Worm (Caenorhabditis elegans): ENCODE measurements around the gene E02C12.6.

Gene E02C12.6

DNA sequence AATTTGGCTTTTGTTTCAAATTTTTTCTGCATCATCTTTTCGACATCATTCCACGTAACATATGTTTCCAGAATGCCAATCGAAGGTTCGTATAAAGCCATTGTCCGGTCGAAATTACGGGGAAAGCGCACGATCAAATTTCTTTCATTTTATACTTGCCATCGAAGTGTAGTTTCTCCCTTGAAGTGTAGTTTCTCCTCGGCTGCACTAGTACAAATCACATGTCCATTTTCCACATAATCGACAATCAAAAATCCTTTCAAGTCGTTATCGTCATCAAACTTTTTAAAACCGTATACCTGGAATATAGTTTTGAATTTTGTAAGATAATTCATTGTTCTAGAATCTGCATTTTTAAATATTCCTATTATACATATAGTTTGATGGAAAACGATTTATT lies 4.5 kb upstream of the E02C12.6 start, which contains the start of gene E02C12.9:
E02C12.9 (minus strand) TSS at position 101 of the 400 bp plus-strand sequence.
- TF ChIP-seq nhr-77 (tag; optimal IDR thresholded peaks at IDR 0.05), result no peak
- TF ChIP-seq ama-1 (optimal IDR thresholded peaks at IDR 0.05), result no peak
- TF ChIP-seq F37D6.2 (tag; optimal IDR thresholded peaks at IDR 0.05), result no peak
- TF ChIP-seq nhr-102 (tag; optimal IDR thresholded peaks at IDR 0.05), result no peak
- no peak for TF ChIP-seq zfp-3 (GFP tag; conservative IDR thresholded peaks at IDR 0.05)
- TF ChIP-seq nhr-42 (GFP tag; IDR thresholded peaks at IDR 0.05), result no peak
- no peak for TF ChIP-seq ceh-28 (tag; optimal IDR thresholded peaks at IDR 0.05)
- no peak for TF ChIP-seq ztf-7 (tag; optimal IDR thresholded peaks at IDR 0.05)
- TF ChIP-seq set-16 (GFP tag; IDR thresholded peaks at IDR 0.05), result no peak
- no peak for TF ChIP-seq mxl-2 (GFP tag; conservative IDR thresholded peaks at IDR 0.05)
- TF ChIP-seq ceh-32 (tag; optimal IDR thresholded peaks at IDR 0.05; ENCODE audit: poor library complexity), result no peak
- no peak for TF ChIP-seq hmg-1.1 (GFP tag; IDR thresholded peaks at IDR 0.05)
- TF ChIP-seq tra-1 (GFP tag; IDR thresholded peaks at IDR 0.05), result no peak
- no peak for TF ChIP-seq egl-27 (tag; optimal IDR thresholded peaks at IDR 0.05)
- TF ChIP-seq jun-1 (tag; optimal IDR thresholded peaks at IDR 0.05), result no peak
- no peak for TF ChIP-seq zip-11 (GFP tag; IDR thresholded peaks at IDR 0.05)
- no peak for TF ChIP-seq sdz-12 (GFP tag; optimal IDR thresholded peaks at IDR 0.05)

DNA sequence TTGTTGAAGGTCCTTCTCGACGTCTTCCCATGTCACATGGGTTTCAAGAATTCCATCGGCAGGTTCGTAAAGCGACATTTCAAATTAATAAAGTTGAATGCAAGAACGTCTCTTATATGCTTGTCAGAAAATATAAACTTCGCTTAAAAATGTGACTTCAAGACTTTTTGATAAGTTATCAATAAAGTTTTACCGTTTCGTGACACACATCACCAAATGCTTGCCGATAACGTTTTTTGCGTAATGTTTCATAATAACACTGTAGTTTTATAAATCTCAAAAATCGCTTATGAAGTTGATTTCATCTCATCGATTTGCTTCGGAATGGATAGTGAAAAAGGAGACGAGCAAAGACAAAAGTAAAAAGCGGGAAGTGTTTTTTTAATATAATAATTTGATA lies 2.6 kb upstream of the E02C12.6 start, which contains the start of gene E02C12.8:
E02C12.8 (minus strand) TSS at position 141 of the 400 bp plus-strand sequence.
- TF ChIP-seq mes-2 (tag; optimal IDR thresholded peaks at IDR 0.05; ENCODE audit: poor library complexity, severe bottlenecking) (no peak), lin-1 (GFP tag; IDR thresholded peaks at IDR 0.05) (0 out of 2 replicates have a peak, but pooled peaks have one; percentile 14), T20F7.1 (GFP tag; optimal IDR thresholded peaks at IDR 0.05) (peak; percentile 23), unc-62 (GFP tag; optimal IDR thresholded peaks at IDR 0.05 in 1 of 2) (peak in 1 of 2 experiments; percentile 9), unc-62 (tag; optimal IDR thresholded peaks at IDR 0.05) (no peak), lin-13 (GFP tag; optimal IDR thresholded peaks at IDR 0.05) (no peak), snpc-4 (tag; optimal IDR thresholded peaks at IDR 0.05) (no peak), nhr-28 (tag; optimal IDR thresholded peaks at IDR 0.05) (peak; percentile 72), dmd-6 (GFP tag; IDR thresholded peaks at IDR 0.05) (peak; percentile 80), daf-16 (GFP tag; optimal IDR thresholded peaks at IDR 0.05) (no peak), daf-16 (tag; optimal IDR thresholded peaks at IDR 0.05) (peak; percentile 54), zip-2 (tag; optimal IDR thresholded peaks at IDR 0.05) (peak; percentile 58), nhr-11 (tag; optimal IDR thresholded peaks at IDR 0.05) (no peak), hlh-30 (tag; optimal IDR thresholded peaks at IDR 0.05; ENCODE audit: insufficient read depth) (peak; percentile 2), mxl-3 (GFP tag; optimal IDR thresholded peaks at IDR 0.05) (peak; percentile 17), pqm-1 (tag; optimal IDR thresholded peaks at IDR 0.05) (peak; percentile 93), dmd-9 (GFP tag; IDR thresholded peaks at IDR 0.05) (no peak), dve-1 (tag; optimal IDR thresholded peaks at IDR 0.05; ENCODE audit: insufficient read depth) (peak; percentile 56), spr-1 (tag; optimal IDR thresholded peaks at IDR 0.05) (no peak), set-16 (GFP tag; IDR thresholded peaks at IDR 0.05) (no peak), lsy-2 (tag; optimal IDR thresholded peaks at IDR 0.05) (no peak), ztf-7 (tag; optimal IDR thresholded peaks at IDR 0.05) (no peak), Y75B8A.6 (GFP tag; IDR thresholded peaks at IDR 0.05) (no peak)

DNA sequence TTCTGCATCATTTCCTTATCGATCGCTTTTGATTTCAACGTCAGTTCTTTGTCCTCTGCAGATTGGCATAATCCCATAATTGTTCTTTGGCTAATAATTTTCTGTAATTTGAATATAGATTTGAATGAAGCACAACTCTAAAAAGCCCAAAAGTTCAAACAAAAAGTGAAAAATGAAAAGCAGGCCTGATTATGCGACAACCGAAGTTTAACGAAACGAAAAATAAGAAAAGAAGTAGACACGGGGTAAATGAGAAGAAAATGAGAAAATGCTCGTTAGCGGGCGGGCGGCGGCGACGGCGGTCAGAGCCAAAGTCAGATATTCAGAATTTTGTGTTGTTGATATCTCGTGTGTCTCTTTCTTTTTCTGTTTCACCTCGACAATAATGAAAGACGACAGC lies 11.2 kb downstream of the E02C12.6 start, which contains the start of gene gpa-3:
gpa-3 (minus strand) TSS at position 101 of the 400 bp plus-strand sequence.
- TF ChIP-seq unc-62 (GFP tag; optimal IDR thresholded peaks at IDR 0.05 in 1 of 2) (peak in 1 of 2 experiments; percentile 68), unc-62 (tag; optimal IDR thresholded peaks at IDR 0.05) (no peak), duxl-1 (tag; optimal IDR thresholded peaks at IDR 0.05; ENCODE audit: poor library complexity) (no peak)
